Fruit fly (Drosophila melanogaster): ENCODE data around the gene CG5096.

DNA sequence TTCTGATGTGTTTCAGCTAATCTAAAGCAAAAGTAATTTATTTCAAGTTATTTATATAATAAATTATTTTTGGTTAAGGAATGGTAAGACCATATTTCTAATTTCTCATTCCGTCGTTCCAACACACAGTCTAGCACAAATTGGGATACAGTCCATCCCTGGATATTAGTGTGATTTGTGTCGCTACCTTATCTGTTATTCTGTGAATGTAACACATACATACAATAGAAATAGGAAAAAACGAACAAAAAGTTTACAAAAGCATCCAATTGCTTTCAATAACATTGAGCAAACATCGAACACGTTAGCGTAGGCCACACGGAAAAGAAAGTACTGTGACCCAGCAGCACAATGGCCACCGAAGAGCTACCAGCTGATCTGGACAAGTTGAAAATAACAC is 15.5 kb upstream of the CG5096 start, which contains the start of gene CG5056:
- TF ChIP-seq tai (GFP tag; optimal IDR thresholded peaks at IDR 0.05) (no peak), HLH106 (tag; optimal IDR thresholded peaks at IDR 0.05) (no peak), fru (GFP tag; optimal IDR thresholded peaks at IDR 0.05) (no peak)
